Worm (Caenorhabditis elegans) whole organism, young adult: ENCODE data around the gene D1086.8.
A peak's percentile ranks its signal among the peaks of the same experiment; 100 is the strongest.
"Not testable (repeated sequence)": the region's sequence is repeated elsewhere in the genome, so short reads cannot be mapped to it uniquely, and the experiment has no call there.

Experiments used
- B0035.1 ChIP-seq: sonication (generic microtip); optimal IDR thresholded peaks from 2 replicates; lab custom pipeline; 2016; ENCODE audit warnings: missing genetic modification characterization, mild to moderate bottlenecking, missing compliant biosample characterization, missing genotype, missing genetic modification reagents
- B0261.1 ChIP-seq: sonication (generic microtip); optimal IDR thresholded peaks from 2 replicates; lab custom pipeline; 2016; ENCODE audit warnings: mild to moderate bottlenecking, missing genetic modification characterization, moderate library complexity, missing compliant biosample characterization
- C17E4.6 ChIP-seq: fragments of 200-800 bp; sonication (Bioruptor generic); IDR thresholded peaks from 2 replicates; pipeline ENCODE4 v1.3.6; 2022; ENCODE audit warnings: missing genetic modification reagents, missing genetic modification characterization, missing compliant biosample characterization
- D2030.7 ChIP-seq: fragments of 200-800 bp; sonication (Bioruptor generic); IDR thresholded peaks from 2 replicates; pipeline ENCODE4 v1.3.6; 2022; ENCODE audit warnings: missing genetic modification reagents, missing genetic modification characterization, missing compliant biosample characterization
- F10E7.11 ChIP-seq: sonication (generic microtip); optimal IDR thresholded peaks from 2 replicates; lab custom pipeline; 2017; ENCODE audit warnings: mild to moderate bottlenecking, missing genetic modification characterization, moderate library complexity, missing compliant biosample characterization
- F39B2.1 ChIP-seq: fragments of 200-800 bp; sonication (Bioruptor generic); IDR thresholded peaks from 2 replicates; pipeline ENCODE4 v1.3.6; 2022; ENCODE audit warnings: missing genetic modification reagents, missing genetic modification characterization, missing compliant biosample characterization
- F52B5.7 ChIP-seq: sonication (generic microtip); optimal IDR thresholded peaks from 2 replicates; lab custom pipeline; 2016; ENCODE audit warnings: mild to moderate bottlenecking, missing genetic modification characterization, missing compliant biosample characterization
- F57A8.1 ChIP-seq: fragments of 200-800 bp; sonication (Bioruptor generic); optimal IDR thresholded peaks from 2 replicates; lab custom pipeline; 2018; ENCODE audit warnings: mild to moderate bottlenecking, missing genetic modification characterization, moderate library complexity, missing compliant biosample characterization
- K11D2.4 ChIP-seq: fragments of 200-800 bp; sonication (Bioruptor generic); IDR thresholded peaks from 2 replicates; pipeline ENCODE4 v1.3.6; 2022; ENCODE audit warnings: missing genetic modification reagents, missing genetic modification characterization, missing compliant biosample characterization
- Y53G8AR.9 ChIP-seq: fragments of 200-800 bp; sonication (Bioruptor generic); conservative IDR thresholded peaks from 2 replicates; pipeline ENCODE4 v1.3.6; 2022; ENCODE audit warnings: missing genetic modification reagents, missing genetic modification characterization, missing compliant biosample characterization
- Y56A3A.18 ChIP-seq: fragments of 200-800 bp; sonication (Bioruptor generic); IDR thresholded peaks from 2 replicates; pipeline ENCODE4 v1.3.6; 2022; ENCODE audit warnings: missing genetic modification reagents, missing genetic modification characterization, missing compliant biosample characterization
- Y67H2A.10 ChIP-seq: fragments of 200-800 bp; sonication (Bioruptor generic); conservative IDR thresholded peaks from 2 replicates; pipeline ENCODE4 v1.3.6; 2022; ENCODE audit warnings: missing genetic modification reagents, missing genetic modification characterization, missing compliant biosample characterization
- ZK185.1 ChIP-seq: sonication (generic microtip); optimal IDR thresholded peaks from 2 replicates; lab custom pipeline; 2016; ENCODE audit warnings: mild to moderate bottlenecking, missing genetic modification characterization, missing compliant biosample characterization; ENCODE audit not compliant: poor library complexity, severe bottlenecking
- aptf-2 ChIP-seq: fragments of 200-800 bp; sonication (Bioruptor generic); conservative IDR thresholded peaks from 2 replicates; pipeline ENCODE4 v1.3.6; 2022; ENCODE audit warnings: missing genetic modification reagents, missing genetic modification characterization, missing compliant biosample characterization
- atf-7 ChIP-seq: sonication (generic microtip); optimal IDR thresholded peaks from 2 replicates; lab custom pipeline; 2017; ENCODE audit warnings: mild to moderate bottlenecking, missing genetic modification characterization, missing compliant biosample characterization
- athp-1 ChIP-seq: sonication (generic microtip); optimal IDR thresholded peaks from 2 replicates; lab custom pipeline; 2017; ENCODE audit warnings: mild to moderate bottlenecking, missing genetic modification characterization, missing compliant biosample characterization
- ccch-3 ChIP-seq: fragments of 200-800 bp; sonication (Bioruptor generic); optimal IDR thresholded peaks from 2 replicates; lab custom pipeline; 2018; ENCODE audit warnings: mild to moderate bottlenecking, missing genetic modification characterization, missing compliant biosample characterization
- cebp-1 ChIP-seq, 2 experiments: fragments of 200-800 bp in 1 of 2; sonication (Bioruptor generic) in 1 of 2; sonication (generic microtip) in 1 of 2; IDR thresholded peaks in 1 of 2; optimal IDR thresholded peaks in 1 of 2; 2 replicates each; pipeline versions ENCODE4 v1.3.6 to Lab custom; 2017 to 2022; ENCODE audit warnings: missing compliant biosample characterization in 2 of 2, missing genetic modification characterization in 2 of 2, mild to moderate bottlenecking in 1 of 2, missing genetic modification reagents in 1 of 2, moderate library complexity in 1 of 2
- chd-7 ChIP-seq: sonication (generic microtip); optimal IDR thresholded peaks from 2 replicates; lab custom pipeline; 2016; ENCODE audit warnings: mild to moderate bottlenecking, missing genetic modification characterization, moderate library complexity, missing compliant biosample characterization
- egrh-3 ChIP-seq: fragments of 200-800 bp; sonication (Bioruptor generic); IDR thresholded peaks from 2 replicates; pipeline ENCODE4 v1.3.6; 2022; ENCODE audit warnings: missing genetic modification reagents, missing genetic modification characterization, missing compliant biosample characterization
- ekl-4 ChIP-seq: fragments of 200-800 bp; sonication (Bioruptor generic); IDR thresholded peaks from 2 replicates; pipeline ENCODE4 v1.3.6; 2022; ENCODE audit warnings: missing genetic modification reagents, missing genetic modification characterization, missing compliant biosample characterization
- gei-17 ChIP-seq: fragments of 200-800 bp; sonication (Bioruptor generic); optimal IDR thresholded peaks from 2 replicates; lab custom pipeline; 2018; ENCODE audit warnings: mild to moderate bottlenecking, missing genetic modification characterization, missing compliant biosample characterization
- hrde-1 ChIP-seq: sonication (generic microtip); optimal IDR thresholded peaks from 2 replicates; lab custom pipeline; 2016; ENCODE audit warnings: missing genetic modification characterization, mild to moderate bottlenecking, missing compliant biosample characterization, moderate library complexity, missing genotype, missing genetic modification reagents, borderline replicate concordance
- lag-1 ChIP-seq: fragments of 200-800 bp; sonication (Bioruptor generic); IDR thresholded peaks from 2 replicates; pipeline ENCODE4 v1.3.6; 2022; ENCODE audit warnings: missing genetic modification reagents, missing genetic modification characterization, missing compliant biosample characterization
- let-607 ChIP-seq, 2 experiments: fragments of 200-800 bp in 1 of 2; sonication (Bioruptor generic) in 1 of 2; sonication (generic microtip) in 1 of 2; optimal IDR thresholded peaks; 2 replicates each; lab custom pipeline; 2016 to 2018; ENCODE audit warnings: mild to moderate bottlenecking in 2 of 2, missing compliant biosample characterization in 2 of 2, missing genetic modification characterization in 2 of 2, moderate library complexity in 2 of 2, missing genotype in 1 of 2
- lin-54 ChIP-seq: fragments of 200-800 bp; sonication (Bioruptor generic); optimal IDR thresholded peaks from 2 replicates; lab custom pipeline; 2018; ENCODE audit warnings: mild to moderate bottlenecking, missing genetic modification characterization, missing compliant biosample characterization
- mcd-1 ChIP-seq: fragments of 200-800 bp; sonication (Bioruptor generic); IDR thresholded peaks from 2 replicates; pipeline ENCODE4 v1.3.6; 2022; ENCODE audit warnings: missing genetic modification reagents, missing genetic modification characterization, missing compliant biosample characterization
- mxl-1 ChIP-seq: sonication (generic microtip); optimal IDR thresholded peaks from 2 replicates; lab custom pipeline; 2016; ENCODE audit warnings: missing genetic modification characterization, missing compliant biosample characterization
- nfyb-1 ChIP-seq: fragments of 200-800 bp; sonication (Bioruptor generic); IDR thresholded peaks from 2 replicates; pipeline ENCODE4 v1.3.6; 2022; ENCODE audit warnings: missing genetic modification reagents, missing genetic modification characterization, missing compliant biosample characterization
- nhr-27 ChIP-seq: fragments of 200-800 bp; sonication (Bioruptor generic); optimal IDR thresholded peaks from 2 replicates; lab custom pipeline; 2018; ENCODE audit warnings: mild to moderate bottlenecking, missing genetic modification characterization, moderate library complexity, missing compliant biosample characterization
- nhr-80 ChIP-seq: sonication (generic microtip); optimal IDR thresholded peaks from 2 replicates; lab custom pipeline; 2016; ENCODE audit warnings: missing genetic modification characterization, missing compliant biosample characterization
- pbrm-1 ChIP-seq: fragments of 200-800 bp; sonication (Bioruptor generic); IDR thresholded peaks from 2 replicates; pipeline ENCODE4 v1.3.6; 2022; ENCODE audit warnings: missing genetic modification reagents, missing genetic modification characterization, missing compliant biosample characterization
- rcor-1 ChIP-seq: fragments of 200-800 bp; sonication (Bioruptor generic); IDR thresholded peaks from 2 replicates; pipeline ENCODE4 v1.3.6; 2022; ENCODE audit warnings: missing genetic modification reagents, missing genetic modification characterization, missing compliant biosample characterization
- rec-8 ChIP-seq, 2 experiments: sonication (generic microtip); optimal IDR thresholded peaks; 2 replicates each; lab custom pipeline; 2016; ENCODE audit warnings: mild to moderate bottlenecking in 2 of 2, missing genetic modification characterization in 2 of 2, missing genetic modification reagents in 2 of 2, missing genotype in 2 of 2, missing biosample characterization in 1 of 2, missing compliant biosample characterization in 1 of 2, moderate library complexity in 1 of 2
- repo-1 ChIP-seq: sonication (generic microtip); optimal IDR thresholded peaks from 2 replicates; lab custom pipeline; 2017; ENCODE audit warnings: mild to moderate bottlenecking, missing genetic modification characterization, missing compliant biosample characterization
- sea-2 ChIP-seq: fragments of 200-800 bp; sonication (Bioruptor generic); IDR thresholded peaks from 2 replicates; pipeline ENCODE4 v1.3.6; 2022; ENCODE audit warnings: missing genetic modification characterization, missing compliant biosample characterization
- somi-1 ChIP-seq: fragments of 200-800 bp; sonication (Bioruptor generic); optimal IDR thresholded peaks from 2 replicates; lab custom pipeline; 2018; ENCODE audit warnings: mild to moderate bottlenecking, missing genetic modification characterization, missing compliant biosample characterization
- tbx-9 ChIP-seq: sonication (generic microtip); optimal IDR thresholded peaks from 2 replicates; lab custom pipeline; 2016; ENCODE audit warnings: borderline replicate concordance, missing genetic modification characterization, inconsistent platforms, missing compliant biosample characterization
- tlf-1 ChIP-seq: fragments of 200-800 bp; sonication (Bioruptor generic); optimal IDR thresholded peaks from 2 replicates; lab custom pipeline; 2018; ENCODE audit warnings: mild to moderate bottlenecking, missing genetic modification characterization, missing compliant biosample characterization
- unc-130 ChIP-seq: sonication (generic microtip); optimal IDR thresholded peaks from 2 replicates; lab custom pipeline; 2016; ENCODE audit warnings: missing genetic modification reagents, missing genetic modification characterization, missing compliant biosample characterization
- zfh-2 ChIP-seq: fragments of 200-800 bp; sonication (Bioruptor generic); conservative IDR thresholded peaks from 2 replicates; pipeline ENCODE4 v1.3.6; 2022; ENCODE audit warnings: missing genetic modification reagents, missing genetic modification characterization, missing compliant biosample characterization
- zim-3 ChIP-seq: sonication (generic microtip); optimal IDR thresholded peaks from 2 replicates; lab custom pipeline; 2017; ENCODE audit warnings: mild to moderate bottlenecking, missing genetic modification characterization, moderate library complexity, missing compliant biosample characterization
- ztf-3 ChIP-seq: fragments of 200-800 bp; sonication (Bioruptor generic); optimal IDR thresholded peaks from 2 replicates; lab custom pipeline; 2018; ENCODE audit warnings: mild to moderate bottlenecking, missing genetic modification characterization, missing compliant biosample characterization

D1086.8 gene

ce11 chrV:14093805-14094204, at the start of gene D1086.8:
D1086.8 (plus strand) TSS chrV:14094105.
- TF ChIP-seq mxl-1 (tag; lab: Kevin White, UChicago), result no peak
- TF ChIP-seq zfh-2, result no peak

- not testable (repeated sequence) for TF ChIP-seq unc-130 (GFP tag; lab: Kevin White, UChicago); tbx-9 (tag; lab: Kevin White, UChicago); athp-1 (tag; lab: Kevin White, UChicago)
Measured at ce11 chrV:14049274-14049673, 44.6 kb upstream of the D1086.8 start, which contains the start of gene F58D12.1. F58D12.1 (plus strand) TSS chrV:14049574.

- TF ChIP-seq C17E4.6 (GFP tag; lab: Robert Waterston, UW), result peak; percentile 85
- TF ChIP-seq F52B5.7 (tag; lab: Kevin White, UChicago), result peak; percentile 73
- TF ChIP-seq cebp-1 (GFP tag; IDR thresholded peaks at IDR 0.05; lab: Robert Waterston, UW), result peak; percentile 87
- peak; percentile 87 for TF ChIP-seq cebp-1 (tag; optimal IDR thresholded peaks at IDR 0.05; lab: Kevin White, UChicago)
- peak; percentile 95 for TF ChIP-seq pbrm-1 (GFP tag; lab: Robert Waterston, UW)
- peak; percentile 78 for TF ChIP-seq repo-1 (tag; lab: Kevin White, UChicago)
- TF ChIP-seq ztf-3 (GFP tag; lab: Kevin White, UChicago), result peak; percentile 73
- TF ChIP-seq Y53G8AR.9, result peak; percentile 97
- TF ChIP-seq atf-7 (tag; lab: Kevin White, UChicago), result peak; percentile 95
- peak; percentile 92 for TF ChIP-seq ccch-3 (GFP tag; lab: Kevin White, UChicago)
- TF ChIP-seq B0035.1 (tag; lab: Kevin White, UChicago), result peak; percentile 62
- peak; percentile 97 for TF ChIP-seq K11D2.4
- peak; percentile 60 for TF ChIP-seq D2030.7 (GFP tag; lab: Robert Waterston, UW)
- TF ChIP-seq Y56A3A.18 (GFP tag; lab: Robert Waterston, UW), result peak; percentile 93
- peak; percentile 89 for TF ChIP-seq zim-3 (tag; lab: Kevin White, UChicago)
- peak; percentile 95 for TF ChIP-seq rcor-1 (GFP tag; lab: Robert Waterston, UW)
- peak; percentile 79; the same call in 1 of the 2 replicates for TF ChIP-seq egrh-3
- TF ChIP-seq Y67H2A.10, result peak; percentile 90
- TF ChIP-seq lag-1 (GFP tag; lab: Robert Waterston, UW), result peak; percentile 97
- peak; percentile 99 for TF ChIP-seq mcd-1 (GFP tag; lab: Robert Waterston, UW)
- peak; percentile 98 for TF ChIP-seq ekl-4
- TF ChIP-seq aptf-2 (GFP tag; lab: Robert Waterston, UW), result peak; percentile 91
- peak; percentile 75 for TF ChIP-seq nhr-27 (tag; lab: Kevin White, UChicago)
- peak; percentile 17 for TF ChIP-seq B0261.1 (tag; lab: Kevin White, UChicago)
- TF ChIP-seq F57A8.1, result peak; percentile 34
- TF ChIP-seq rec-8 (tag; optimal IDR thresholded peaks at IDR 0.05; lab: Kevin White, UChicago), result peak; percentile 57 to 79
- TF ChIP-seq ZK185.1 (tag; lab: Kevin White, UChicago), result peak; percentile 97
- TF ChIP-seq F10E7.11 (tag; lab: Kevin White, UChicago), result peak; percentile 47
- peak; percentile 93 for TF ChIP-seq sea-2 (GFP tag; lab: Robert Waterston, UW)
- TF ChIP-seq let-607 (tag; optimal IDR thresholded peaks at IDR 0.05; lab: Kevin White, UChicago), result peak; percentile 55 to 92
- TF ChIP-seq nfyb-1, result peak; percentile 97
- TF ChIP-seq unc-130 (GFP tag; lab: Kevin White, UChicago), result peak; percentile 60
- TF ChIP-seq nhr-80 (tag; lab: Kevin White, UChicago), result peak; percentile 75
- TF ChIP-seq lin-54 (GFP tag; lab: Kevin White, UChicago), result peak; percentile 92
- TF ChIP-seq tlf-1 (GFP tag; lab: Kevin White, UChicago), result peak; percentile 85
- TF ChIP-seq chd-7 (tag; lab: Kevin White, UChicago), result peak; percentile 87
- peak; percentile 72 for TF ChIP-seq gei-17
- peak; percentile 84 for TF ChIP-seq somi-1 (GFP tag; lab: Kevin White, UChicago)
- TF ChIP-seq hrde-1, result peak; percentile 8
- TF ChIP-seq F39B2.1 (GFP tag; lab: Robert Waterston, UW), result 0 out of 2 replicates have a peak, but pooled peaks have one; percentile 42
Measured at ce11 chrV:14055097-14055496, 38.8 kb upstream of the D1086.8 start.
